Worm (Caenorhabditis elegans) whole organism, L3 larva: Measurements from ENCODE around the gene C36B7.1.

ENCODE experiments used
- elt-3 ChIP-seq, 3 experiments: fragments of 150-350 bp in 1 of 3; sonication (generic microtip) in 2 of 3; optimal IDR thresholded peaks; 2 replicates in 2 of 3; 4 replicates in 1 of 3; lab custom pipeline; 2014 to 2017; ENCODE audit warnings: missing biosample characterization in 3 of 3, missing genetic modification characterization in 3 of 3
- nhr-237 ChIP-seq: fragments of 150-350 bp; optimal IDR thresholded peaks from 2 replicates; lab custom pipeline; 2014; ENCODE audit warnings: missing biosample characterization, missing genetic modification characterization
- skn-1 ChIP-seq: fragments of 150-350 bp; optimal IDR thresholded peaks from 2 replicates; lab custom pipeline; 2014; ENCODE audit warnings: missing biosample characterization, missing genetic modification characterization

ce11 chrX:7085067-7085466 lies 27.6 kb upstream of the C36B7.1 start, which contains the start of gene Y1B5A.1:
- TF ChIP-seq nhr-237 (tag; lab: Kevin White, UChicago) = no peak
- no peak for TF ChIP-seq elt-3 (tag; optimal IDR thresholded peaks at IDR 0.05; lab: Kevin White, UChicago)
- no peak for TF ChIP-seq skn-1 (tag; lab: Kevin White, UChicago)
